Fruit fly (Drosophila melanogaster) whole organism, embryonic: ENCODE results near the gene wge.

Experiments used
- B-H1 ChIP-seq: fragments of 200-800 bp; sonication (Bioruptor generic); IDR thresholded peaks from 3 replicates; pipeline ENCODE4 v1.3.6; 2022; ENCODE audit warnings: missing biosample characterization, missing genetic modification characterization
- Blimp-1 ChIP-seq: fragments of 200-800 bp; sonication (Bioruptor generic); optimal IDR thresholded peaks from 3 replicates; lab custom pipeline; 2018; ENCODE audit warnings: missing biosample characterization, missing genetic modification characterization, mild to moderate bottlenecking, moderate library complexity, missing genetic modification reagents
- CG10147 ChIP-seq: fragments of 200-800 bp; sonication (Bioruptor generic); optimal IDR thresholded peaks from 2 replicates; lab custom pipeline; 2019; ENCODE audit warnings: missing biosample characterization, mild to moderate bottlenecking, missing genetic modification characterization, moderate library complexity
- CG10654 ChIP-seq: fragments of 200-800 bp; sonication (Bioruptor generic); optimal IDR thresholded peaks from 2 replicates; lab custom pipeline; 2016; ENCODE audit warnings: missing biosample characterization, missing genetic modification characterization
- CG11504 ChIP-seq: fragments of 200-800 bp; sonication (Bioruptor generic); optimal IDR thresholded peaks from 3 replicates; lab custom pipeline; 2019; ENCODE audit warnings: missing biosample characterization, mild to moderate bottlenecking, missing genetic modification characterization, moderate library complexity
- CG11696 ChIP-seq: fragments of 200-800 bp; sonication (Bioruptor generic); IDR thresholded peaks from 2 replicates; pipeline ENCODE4 v1.3.6; 2022; ENCODE audit warnings: missing biosample characterization, missing genetic modification characterization
- CG12236 ChIP-seq: fragments of 200-800 bp; sonication (Bioruptor generic); optimal IDR thresholded peaks from 2 replicates; lab custom pipeline; 2016; ENCODE audit warnings: missing biosample characterization, missing genetic modification characterization
- CG12391 ChIP-seq: fragments of 200-800 bp; sonication (Bioruptor generic); optimal IDR thresholded peaks from 3 replicates; lab custom pipeline; 2018; ENCODE audit warnings: missing biosample characterization, mild to moderate bottlenecking, missing genetic modification characterization, moderate library complexity
- CG14667 ChIP-seq: fragments of 200-800 bp; sonication (Bioruptor generic); IDR thresholded peaks from 2 replicates; pipeline ENCODE4 v1.3.6; 2022; ENCODE audit warnings: missing biosample characterization, missing genetic modification characterization
- CG15011 ChIP-seq: fragments of 200-800 bp; sonication (Bioruptor generic); optimal IDR thresholded peaks from 3 replicates; lab custom pipeline; 2018; ENCODE audit warnings: missing biosample characterization, mild to moderate bottlenecking, missing genetic modification characterization
- CG17328 ChIP-seq: fragments of 200-800 bp; sonication (Bioruptor generic); IDR thresholded peaks from 2 replicates; pipeline ENCODE4 v1.3.6; 2022; ENCODE audit warnings: missing biosample characterization, missing genetic modification characterization
- CG17612 ChIP-seq: fragments of 200-800 bp; sonication (Bioruptor generic); IDR thresholded peaks from 2 replicates; pipeline ENCODE4 v1.3.6; 2022; ENCODE audit warnings: missing biosample characterization, missing genetic modification characterization
- CG18011 ChIP-seq: fragments of 200-800 bp; sonication (Bioruptor generic); optimal IDR thresholded peaks from 2 replicates; lab custom pipeline; 2017; ENCODE audit warnings: missing biosample characterization, missing genetic modification characterization, mild to moderate bottlenecking, moderate library complexity, missing genotype
- CG18262 ChIP-seq: fragments of 200-800 bp; optimal IDR thresholded peaks from 3 replicates; lab custom pipeline; 2019; ENCODE audit warnings: missing biosample characterization, mild to moderate bottlenecking, missing genetic modification characterization, moderate library complexity
- CG3065 ChIP-seq: fragments of 200-800 bp; sonication (Bioruptor generic); optimal IDR thresholded peaks from 2 replicates; lab custom pipeline; 2016; ENCODE audit warnings: missing biosample characterization, missing genetic modification characterization
- CG3163 ChIP-seq: fragments of 200-800 bp; sonication (Bioruptor generic); optimal IDR thresholded peaks from 3 replicates; lab custom pipeline; 2016; ENCODE audit warnings: missing biosample characterization, missing genetic modification characterization
- CG4707 ChIP-seq: fragments of 200-800 bp; sonication (Bioruptor generic); optimal IDR thresholded peaks from 2 replicates; lab custom pipeline; 2018; ENCODE audit warnings: missing biosample characterization, mild to moderate bottlenecking, missing genetic modification characterization, moderate library complexity
- CG6683 ChIP-seq: fragments of 200-800 bp; sonication (Bioruptor generic); optimal IDR thresholded peaks from 2 replicates; lab custom pipeline; 2017; ENCODE audit warnings: missing biosample characterization, mild to moderate bottlenecking, missing genetic modification characterization, missing genetic modification reagents
- CG7963 ChIP-seq: fragments of 200-800 bp; sonication (Bioruptor generic); IDR thresholded peaks from 3 replicates; pipeline ENCODE4 v1.3.6; 2022; ENCODE audit warnings: missing biosample characterization, missing genetic modification characterization; ENCODE audit not compliant: partially characterized antibody
- CG8765 ChIP-seq: fragments of 200-800 bp; sonication (Bioruptor generic); IDR thresholded peaks from 2 replicates; pipeline ENCODE4 v1.3.6; 2022; ENCODE audit warnings: missing biosample characterization, missing genetic modification characterization
- Chrac-16 ChIP-seq: fragments of 200-800 bp; sonication (Bioruptor generic); optimal IDR thresholded peaks from 3 replicates; lab custom pipeline; 2016; ENCODE audit warnings: missing biosample characterization, missing genetic modification characterization
- D19A ChIP-seq: fragments of 200-800 bp; optimal IDR thresholded peaks from 3 replicates; lab custom pipeline; 2019; ENCODE audit warnings: missing biosample characterization, mild to moderate bottlenecking, missing genetic modification characterization, moderate library complexity
- Dbx ChIP-seq: fragments of 200-800 bp; sonication (Bioruptor generic); IDR thresholded peaks from 3 replicates; pipeline ENCODE4 v1.3.6; 2022; ENCODE audit warnings: missing biosample characterization, missing genetic modification characterization
- Dek ChIP-seq: fragments of 200-800 bp; sonication (Bioruptor generic); optimal IDR thresholded peaks from 3 replicates; lab custom pipeline; 2019; ENCODE audit warnings: missing biosample characterization, mild to moderate bottlenecking, missing genetic modification characterization, moderate library complexity
- Nf-YB ChIP-seq: fragments of 200-800 bp; sonication (Bioruptor generic); optimal IDR thresholded peaks from 3 replicates; lab custom pipeline; 2019; ENCODE audit warnings: missing biosample characterization, mild to moderate bottlenecking, missing genetic modification characterization, moderate library complexity
- Opbp ChIP-seq: fragments of 200-800 bp; sonication (Bioruptor generic); IDR thresholded peaks from 3 replicates; pipeline ENCODE4 v1.3.6; 2022; ENCODE audit warnings: missing biosample characterization, missing genetic modification characterization; ENCODE audit not compliant: partially characterized antibody
- Ravus ChIP-seq: fragments of 200-800 bp; sonication (Bioruptor generic); IDR thresholded peaks from 2 replicates; pipeline ENCODE4 v1.3.6; 2022; ENCODE audit warnings: missing biosample characterization, missing genetic modification characterization
- aop ChIP-seq: fragments of 200-800 bp; sonication (Bioruptor generic); IDR thresholded peaks from 2 replicates; pipeline ENCODE4 v1.3.6; 2022; ENCODE audit warnings: missing biosample characterization, missing genetic modification characterization
- az2 ChIP-seq: fragments of 200-800 bp; sonication (Bioruptor generic); optimal IDR thresholded peaks from 3 replicates; lab custom pipeline; 2016; ENCODE audit warnings: missing biosample characterization, missing genetic modification characterization
- croc ChIP-seq: fragments of 200-800 bp; sonication (Bioruptor generic); conservative IDR thresholded peaks from 3 replicates; pipeline ENCODE4 v1.3.6; 2022; ENCODE audit warnings: missing biosample characterization, missing genetic modification characterization
- da ChIP-seq: fragments of 200-800 bp; sonication (Bioruptor generic); optimal IDR thresholded peaks from 2 replicates; lab custom pipeline; 2016; ENCODE audit warnings: missing biosample characterization, missing genetic modification characterization
- danr ChIP-seq: fragments of 200-800 bp; sonication (Bioruptor generic); IDR thresholded peaks from 2 replicates; pipeline ENCODE4 v1.3.6; 2022; ENCODE audit warnings: missing biosample characterization, missing genetic modification characterization
- disco-r ChIP-seq: fragments of 200-800 bp; sonication (Bioruptor generic); optimal IDR thresholded peaks from 2 replicates; lab custom pipeline; 2016; ENCODE audit warnings: missing biosample characterization, missing genetic modification characterization
- dm ChIP-seq: fragments of 200-800 bp; sonication (Bioruptor generic); optimal IDR thresholded peaks from 3 replicates; lab custom pipeline; 2016; ENCODE audit warnings: missing biosample characterization, missing genetic modification characterization
- dmrt99B ChIP-seq: fragments of 200-800 bp; sonication (Bioruptor generic); optimal IDR thresholded peaks from 2 replicates; lab custom pipeline; 2018; ENCODE audit warnings: missing biosample characterization, mild to moderate bottlenecking, missing genetic modification characterization, moderate library complexity
- dpn ChIP-seq, 2 experiments: fragments of 200-800 bp; sonication (Bioruptor generic); optimal IDR thresholded peaks; 3 replicates each; lab custom pipeline; 2016; ENCODE audit warnings: missing biosample characterization in 2 of 2, missing genetic modification characterization in 2 of 2
- fd64A ChIP-seq: fragments of 200-800 bp; sonication (Bioruptor generic); optimal IDR thresholded peaks from 3 replicates; lab custom pipeline; 2018; ENCODE audit warnings: missing biosample characterization, mild to moderate bottlenecking, missing genetic modification characterization
- fru ChIP-seq: fragments of >200 bp; optimal IDR thresholded peaks from 2 replicates; lab custom pipeline; 2017
- gcm ChIP-seq: fragments of 200-800 bp; sonication (Bioruptor generic); optimal IDR thresholded peaks from 2 replicates; lab custom pipeline; 2019; ENCODE audit warnings: missing biosample characterization, mild to moderate bottlenecking, missing genetic modification characterization, moderate library complexity
- gsb-n ChIP-seq: fragments of 200-800 bp; sonication (Bioruptor generic); optimal IDR thresholded peaks from 3 replicates; lab custom pipeline; 2018; ENCODE audit warnings: missing biosample characterization, mild to moderate bottlenecking, missing genetic modification characterization
- hb ChIP-seq: fragments of 200-800 bp; sonication (Bioruptor generic); IDR thresholded peaks from 3 replicates; pipeline ENCODE4 v1.3.6; 2022; ENCODE audit warnings: missing biosample characterization, missing genetic modification characterization; ENCODE audit not compliant: partially characterized antibody
- kah ChIP-seq: fragments of 200-800 bp; sonication (Bioruptor generic); optimal IDR thresholded peaks from 2 replicates; lab custom pipeline; 2018; ENCODE audit warnings: missing biosample characterization, mild to moderate bottlenecking, missing genetic modification characterization
- kay ChIP-seq: fragments of 200-800 bp; sonication (Bioruptor generic); optimal IDR thresholded peaks from 2 replicates; lab custom pipeline; 2016; ENCODE audit warnings: missing biosample characterization, missing genetic modification characterization
- klu ChIP-seq: fragments of 200-800 bp; sonication (Bioruptor generic); IDR thresholded peaks from 2 replicates; pipeline ENCODE4 v1.3.6; 2022; ENCODE audit warnings: missing biosample characterization, missing genetic modification characterization
- odd ChIP-seq: fragments of 200-800 bp; sonication (Bioruptor generic); optimal IDR thresholded peaks from 2 replicates; lab custom pipeline; 2017; ENCODE audit warnings: missing biosample characterization, mild to moderate bottlenecking, missing genetic modification characterization
- row ChIP-seq: fragments of 200-800 bp; sonication (Bioruptor generic); IDR thresholded peaks from 3 replicates; pipeline ENCODE4 v1.3.6; 2022; ENCODE audit warnings: missing biosample characterization, missing genetic modification characterization
- sens-2 ChIP-seq: fragments of 200-800 bp; sonication (Bioruptor generic); IDR thresholded peaks from 2 replicates; pipeline ENCODE4 v1.3.6; 2022; ENCODE audit warnings: missing biosample characterization, missing genetic modification characterization
- tap ChIP-seq: fragments of 200-800 bp; optimal IDR thresholded peaks from 3 replicates; lab custom pipeline; 2019; ENCODE audit warnings: missing biosample characterization, mild to moderate bottlenecking, missing genetic modification characterization, moderate library complexity
- unc-4 ChIP-seq: fragments of 200-800 bp; sonication (Bioruptor generic); IDR thresholded peaks from 2 replicates; pipeline ENCODE4 v1.3.6; 2022; ENCODE audit warnings: missing biosample characterization, missing genetic modification characterization; ENCODE audit not compliant: partially characterized antibody
- unpg ChIP-seq: fragments of 200-800 bp; sonication (Bioruptor generic); optimal IDR thresholded peaks from 3 replicates; lab custom pipeline; 2018; ENCODE audit warnings: missing biosample characterization, mild to moderate bottlenecking, missing genetic modification characterization, moderate library complexity
- vfl ChIP-seq: fragments of 200-800 bp; sonication (Bioruptor generic); optimal IDR thresholded peaks from 2 replicates; lab custom pipeline; 2016; ENCODE audit warnings: missing biosample characterization, missing genetic modification characterization

The wge gene

DNA sequence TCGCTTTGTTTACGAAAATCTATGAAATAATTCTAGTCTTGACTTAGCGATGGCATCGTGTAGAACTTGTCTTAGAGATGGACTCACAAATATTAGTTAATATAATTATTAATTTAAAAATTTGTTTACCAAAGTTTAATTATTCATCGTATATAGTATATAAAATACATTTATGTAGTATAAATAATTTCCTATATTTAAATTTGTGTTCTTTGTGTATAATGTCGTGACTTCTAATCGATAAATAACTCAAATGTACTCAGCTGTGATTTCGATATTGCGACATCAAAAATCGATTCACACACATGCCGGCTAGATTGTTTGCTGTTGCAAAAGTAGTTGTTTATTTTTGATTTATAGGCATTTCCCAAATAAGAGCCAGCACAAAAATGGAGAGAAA, 30.6 kb downstream of the wge start, which contains the start of the genes wfs1 and Nup133 (continued):
- TF ChIP-seq Opbp (GFP tag; lab: Robert Waterston, UW) (peak; percentile 67; the same call in 2 of the 3 replicates), unc-4 (GFP tag; lab: Robert Waterston, UW) (peak; percentile 95), CG8765 (no peak), CG6683 (no peak), dpn (GFP tag; optimal IDR thresholded peaks at IDR 0.05; lab: Kevin White, UChicago) (peak in 1 of 2 experiments; percentile 75), fru (lab: Kevin White, UChicago) (no peak), CG3065 (GFP tag; lab: Kevin White, UChicago) (peak; percentile 34), odd (no peak), Ravus (GFP tag; lab: Robert Waterston, UW) (no peak), row (peak; percentile 94), CG10654 (GFP tag; lab: Kevin White, UChicago) (peak; percentile 64), hb (GFP tag; lab: Robert Waterston, UW) (peak; percentile 49; the same call in 1 of the 3 replicates), CG18262 (tag; lab: Kevin White, UChicago) (peak; percentile 89), CG4707 (GFP tag; lab: Kevin White, UChicago) (peak; percentile 15), az2 (GFP tag; lab: Kevin White, UChicago) (peak; percentile 76), CG7963 (peak; percentile 52; the same call in 1 of the 3 replicates), croc (GFP tag; lab: Robert Waterston, UW) (peak; percentile 13; the same call in 1 of the 3 replicates), CG11696 (GFP tag; lab: Robert Waterston, UW) (no peak), CG12391 (tag; lab: Kevin White, UChicago) (peak; percentile 94), Blimp-1 (GFP tag; lab: Kevin White, UChicago) (no peak), aop (GFP tag; lab: Robert Waterston, UW) (no peak), Nf-YB (GFP tag; lab: Kevin White, UChicago) (peak; percentile 61), Dek (tag; lab: Kevin White, UChicago) (peak; percentile 71), klu (peak; percentile 19; the same call in 1 of the 2 replicates), dm (GFP tag; lab: Kevin White, UChicago) (no peak), tap (tag; lab: Kevin White, UChicago) (peak; percentile 80), disco-r (GFP tag; lab: Kevin White, UChicago) (no peak), da (GFP tag; lab: Kevin White, UChicago) (no peak), gcm (no peak), CG17328 (GFP tag; lab: Robert Waterston, UW) (peak; percentile 48; the same call in 1 of the 2 replicates), D19A (no peak), CG12236 (GFP tag; lab: Kevin White, UChicago) (no peak), Dbx (GFP tag; lab: Robert Waterston, UW) (peak; percentile 76), gsb-n (tag; lab: Kevin White, UChicago) (peak; percentile 78), danr (no peak), B-H1 (peak; percentile 25; the same call in 1 of the 3 replicates), unpg (GFP tag; lab: Kevin White, UChicago) (peak; percentile 84), kay (GFP tag; lab: Kevin White, UChicago) (peak; percentile 55), Chrac-16 (GFP tag; lab: Kevin White, UChicago) (peak; percentile 69), CG10147 (GFP tag; lab: Kevin White, UChicago) (no peak), CG11504 (tag; lab: Kevin White, UChicago) (no peak), kah (GFP tag; lab: Kevin White, UChicago) (peak; percentile 30), CG15011 (peak; percentile 17), CG18011 (GFP tag; lab: Kevin White, UChicago) (no peak), vfl (no peak), dmrt99B (tag; lab: Kevin White, UChicago) (no peak), fd64A (GFP tag; lab: Kevin White, UChicago) (no peak), sens-2 (GFP tag; lab: Robert Waterston, UW) (no peak), CG17612 (GFP tag; lab: Robert Waterston, UW) (no peak), CG14667 (0 out of 2 replicates have a peak, but pooled peaks have one; percentile 7), CG3163 (GFP tag; lab: Kevin White, UChicago) (no peak)
